Worm (Caenorhabditis elegans) whole organism, L3 larva: ENCODE measurements around the gene ahsa-1.
"Not testable (repeated sequence)": the region's sequence is repeated elsewhere in the genome, so short reads cannot be mapped to it uniquely, and the experiment has no call there.

Experiments
- aly-2 ChIP-seq: fragments of 150-350 bp; optimal IDR thresholded peaks from 2 replicates; lab custom pipeline; 2014; ENCODE audit warnings: missing biosample characterization, missing genetic modification characterization
- elt-2 ChIP-seq: sonication (generic microtip); optimal IDR thresholded peaks from 2 replicates; lab custom pipeline; 2016; ENCODE audit warnings: missing genetic modification reagents, mild to moderate bottlenecking, missing genetic modification characterization, missing compliant biosample characterization
- elt-3 ChIP-seq, 3 experiments: fragments of 150-350 bp in 1 of 3; sonication (generic microtip) in 2 of 3; optimal IDR thresholded peaks; 2 replicates in 2 of 3; 4 replicates in 1 of 3; lab custom pipeline; 2014 to 2017; ENCODE audit warnings: missing biosample characterization in 3 of 3, missing genetic modification characterization in 3 of 3
- fkh-10 ChIP-seq: sonication (generic microtip); optimal IDR thresholded peaks from 2 replicates; lab custom pipeline; 2017; ENCODE audit warnings: missing biosample characterization, missing genetic modification reagents, missing genetic modification characterization
- lin-15B ChIP-seq: fragments of 150-350 bp; optimal IDR thresholded peaks from 2 replicates; lab custom pipeline; 2014; ENCODE audit warnings: missing biosample characterization, missing genetic modification characterization
- lin-39 ChIP-seq: fragments of 150-350 bp; optimal IDR thresholded peaks from 2 replicates; lab custom pipeline; 2018; ENCODE audit warnings: missing biosample characterization, missing genetic modification reagents, missing genetic modification characterization
- nfya-1 ChIP-seq: sonication (generic microtip); optimal IDR thresholded peaks from 2 replicates; lab custom pipeline; 2017; ENCODE audit warnings: missing genetic modification characterization, mild to moderate bottlenecking, missing compliant biosample characterization, antibody characterized with exemption, moderate library complexity; ENCODE audit not compliant: insufficient read depth
- nhr-11 ChIP-seq: fragments of 150-350 bp; optimal IDR thresholded peaks from 2 replicates; lab custom pipeline; 2014; ENCODE audit warnings: missing biosample characterization, missing genetic modification characterization
- nhr-77 ChIP-seq: fragments of 150-350 bp; optimal IDR thresholded peaks from 2 replicates; lab custom pipeline; 2014; ENCODE audit warnings: missing biosample characterization, missing genetic modification characterization
- snpc-4 ChIP-seq: fragments of 150-350 bp; optimal IDR thresholded peaks from 2 replicates; lab custom pipeline; 2014; ENCODE audit warnings: missing biosample characterization, missing genetic modification characterization
- unc-62 ChIP-seq: fragments of 150-350 bp; sonication (generic microtip); optimal IDR thresholded peaks from 4 replicates; lab custom pipeline; 2014; ENCODE audit warnings: missing biosample characterization, missing genetic modification reagents, missing genetic modification characterization

DNA sequence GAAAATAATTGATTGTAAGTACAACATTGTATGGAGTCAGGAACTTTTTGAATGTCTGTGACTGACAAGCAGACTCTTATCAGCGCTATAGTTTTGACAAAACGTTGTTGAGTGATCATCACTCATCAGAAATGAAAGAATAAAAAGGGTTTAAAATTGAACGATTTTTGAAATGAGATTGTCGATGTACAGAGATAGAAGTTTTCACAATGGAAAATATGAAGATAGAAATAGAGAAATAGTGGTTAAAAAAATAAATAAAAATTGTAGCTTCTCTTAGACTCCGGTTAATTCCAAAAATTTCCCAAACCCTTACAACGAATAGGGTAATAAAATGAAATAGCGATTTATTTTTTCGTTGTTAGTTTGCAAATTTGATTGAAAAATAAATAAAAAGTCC, 40.0 kb upstream of the ahsa-1 start, which contains the start of gene ugt-30:
- not testable (repeated sequence) for TF ChIP-seq elt-2 (tag; lab: Kevin White, UChicago); fkh-10 (GFP tag; lab: Kevin White, UChicago); unc-62 (GFP tag; lab: Kevin White, UChicago); nfya-1; snpc-4 (tag; lab: Kevin White, UChicago); aly-2 (tag; lab: Kevin White, UChicago); nhr-11 (tag; lab: Kevin White, UChicago); lin-15B (tag; lab: Kevin White, UChicago); elt-3 (tag; optimal IDR thresholded peaks at IDR 0.05; lab: Kevin White, UChicago); nhr-77 (tag; lab: Kevin White, UChicago); lin-39 (tag; lab: Kevin White, UChicago)
